Worm (Caenorhabditis elegans) whole organism, young adult: ENCODE results near the gene C25H3.1.

Experiments used
- B0035.1 ChIP-seq: sonication (generic microtip); optimal IDR thresholded peaks from 2 replicates; lab custom pipeline; 2016; ENCODE audit warnings: missing genetic modification characterization, mild to moderate bottlenecking, missing compliant biosample characterization, missing genotype, missing genetic modification reagents
- B0336.3 ChIP-seq: fragments of 200-800 bp; sonication (Bioruptor generic); IDR thresholded peaks from 2 replicates; pipeline ENCODE4 v1.3.6; 2022; ENCODE audit warnings: missing genetic modification characterization, missing compliant biosample characterization
- C06A6.2 ChIP-seq: fragments of 200-800 bp; sonication (Bioruptor generic); conservative IDR thresholded peaks from 2 replicates; pipeline ENCODE4 v1.3.6; 2022; ENCODE audit warnings: missing genetic modification characterization, missing compliant biosample characterization
- F23B12.7 ChIP-seq: sonication (generic microtip); optimal IDR thresholded peaks from 2 replicates; lab custom pipeline; 2017; ENCODE audit warnings: missing genetic modification characterization, mild to moderate bottlenecking, missing compliant biosample characterization, antibody characterized with exemption, moderate library complexity; ENCODE audit not compliant: insufficient read depth
- F33H1.4 ChIP-seq: fragments of 200-800 bp; sonication (Bioruptor generic); IDR thresholded peaks from 2 replicates; pipeline ENCODE4 v1.3.6; 2022; ENCODE audit warnings: missing genetic modification reagents, missing genetic modification characterization, missing compliant biosample characterization
- F55B11.4 ChIP-seq: sonication (generic microtip); optimal IDR thresholded peaks from 2 replicates; lab custom pipeline; 2016; ENCODE audit warnings: missing compliant biosample characterization, missing genetic modification characterization, borderline replicate concordance; ENCODE audit not compliant: insufficient read depth
- F57C9.4 ChIP-seq: sonication (generic microtip); optimal IDR thresholded peaks from 2 replicates; lab custom pipeline; 2017; ENCODE audit warnings: mild to moderate bottlenecking, missing genetic modification characterization, missing compliant biosample characterization
- K11D2.4 ChIP-seq: fragments of 200-800 bp; sonication (Bioruptor generic); IDR thresholded peaks from 2 replicates; pipeline ENCODE4 v1.3.6; 2022; ENCODE audit warnings: missing genetic modification reagents, missing genetic modification characterization, missing compliant biosample characterization
- Y53F4B.3 ChIP-seq: fragments of 200-800 bp; sonication (Bioruptor generic); IDR thresholded peaks from 2 replicates; pipeline ENCODE4 v1.3.6; 2022; ENCODE audit warnings: missing genetic modification reagents, missing genetic modification characterization, missing compliant biosample characterization
- Y56A3A.18 ChIP-seq: fragments of 200-800 bp; sonication (Bioruptor generic); IDR thresholded peaks from 2 replicates; pipeline ENCODE4 v1.3.6; 2022; ENCODE audit warnings: missing genetic modification reagents, missing genetic modification characterization, missing compliant biosample characterization
- Y79H2A.3 ChIP-seq: fragments of 200-800 bp; sonication (Bioruptor generic); conservative IDR thresholded peaks from 2 replicates; pipeline ENCODE4 v1.3.6; 2022; ENCODE audit warnings: missing genetic modification reagents, missing genetic modification characterization, missing compliant biosample characterization
- ZK185.1 ChIP-seq: sonication (generic microtip); optimal IDR thresholded peaks from 2 replicates; lab custom pipeline; 2016; ENCODE audit warnings: mild to moderate bottlenecking, missing genetic modification characterization, missing compliant biosample characterization; ENCODE audit not compliant: poor library complexity, severe bottlenecking
- akir-1 ChIP-seq: fragments of 200-800 bp; sonication (Bioruptor generic); optimal IDR thresholded peaks from 2 replicates; lab custom pipeline; 2018; ENCODE audit warnings: mild to moderate bottlenecking, missing genetic modification characterization, moderate library complexity, missing compliant biosample characterization
- athp-1 ChIP-seq: sonication (generic microtip); optimal IDR thresholded peaks from 2 replicates; lab custom pipeline; 2017; ENCODE audit warnings: mild to moderate bottlenecking, missing genetic modification characterization, missing compliant biosample characterization
- attf-3 ChIP-seq: fragments of 200-800 bp; sonication (Bioruptor generic); conservative IDR thresholded peaks from 2 replicates; pipeline ENCODE4 v1.3.6; 2022; ENCODE audit warnings: missing genetic modification reagents, missing genetic modification characterization, missing compliant biosample characterization
- bed-1 ChIP-seq: fragments of 200-800 bp; sonication (Bioruptor generic); IDR thresholded peaks from 2 replicates; pipeline ENCODE4 v1.3.6; 2022; ENCODE audit warnings: missing genetic modification reagents, missing genetic modification characterization, missing compliant biosample characterization
- bed-2 ChIP-seq: fragments of 200-800 bp; sonication (Bioruptor generic); IDR thresholded peaks from 2 replicates; pipeline ENCODE4 v1.3.6; 2022; ENCODE audit warnings: missing genetic modification reagents, missing genetic modification characterization, missing compliant biosample characterization
- ccch-3 ChIP-seq: fragments of 200-800 bp; sonication (Bioruptor generic); optimal IDR thresholded peaks from 2 replicates; lab custom pipeline; 2018; ENCODE audit warnings: mild to moderate bottlenecking, missing genetic modification characterization, missing compliant biosample characterization
- cebp-1 ChIP-seq, 2 experiments: fragments of 200-800 bp in 1 of 2; sonication (Bioruptor generic) in 1 of 2; sonication (generic microtip) in 1 of 2; IDR thresholded peaks in 1 of 2; optimal IDR thresholded peaks in 1 of 2; 2 replicates each; pipeline versions ENCODE4 v1.3.6 to Lab custom; 2017 to 2022; ENCODE audit warnings: missing compliant biosample characterization in 2 of 2, missing genetic modification characterization in 2 of 2, mild to moderate bottlenecking in 1 of 2, missing genetic modification reagents in 1 of 2, moderate library complexity in 1 of 2
- cebp-2 ChIP-seq: fragments of 200-800 bp; sonication (Bioruptor generic); IDR thresholded peaks from 2 replicates; pipeline ENCODE4 v1.3.6; 2022; ENCODE audit warnings: missing genetic modification characterization, missing compliant biosample characterization
- ceh-100 ChIP-seq: fragments of 200-800 bp; sonication (Bioruptor generic); IDR thresholded peaks from 2 replicates; pipeline ENCODE4 v1.3.6; 2022; ENCODE audit warnings: missing genetic modification reagents, missing genetic modification characterization, missing compliant biosample characterization
- chd-7 ChIP-seq: sonication (generic microtip); optimal IDR thresholded peaks from 2 replicates; lab custom pipeline; 2016; ENCODE audit warnings: mild to moderate bottlenecking, missing genetic modification characterization, moderate library complexity, missing compliant biosample characterization
- dpff-1 ChIP-seq: sonication (generic microtip); optimal IDR thresholded peaks from 2 replicates; lab custom pipeline; 2017; ENCODE audit warnings: mild to moderate bottlenecking, missing genetic modification characterization, missing compliant biosample characterization
- dpl-1 ChIP-seq: fragments of 150-350 bp; optimal IDR thresholded peaks from 2 replicates; lab custom pipeline; 2014; ENCODE audit warnings: missing biosample characterization, missing genetic modification reagents, missing genetic modification characterization
- egl-44 ChIP-seq: fragments of 200-800 bp; sonication (Bioruptor generic); IDR thresholded peaks from 2 replicates; pipeline ENCODE4 v1.3.6; 2022; ENCODE audit warnings: missing genetic modification reagents, missing genetic modification characterization, missing compliant biosample characterization
- ekl-4 ChIP-seq: fragments of 200-800 bp; sonication (Bioruptor generic); IDR thresholded peaks from 2 replicates; pipeline ENCODE4 v1.3.6; 2022; ENCODE audit warnings: missing genetic modification reagents, missing genetic modification characterization, missing compliant biosample characterization
- ets-4 ChIP-seq: fragments of 200-800 bp; sonication (Bioruptor generic); optimal IDR thresholded peaks from 2 replicates; lab custom pipeline; 2018; ENCODE audit warnings: mild to moderate bottlenecking, missing genetic modification characterization, missing compliant biosample characterization
- gei-17 ChIP-seq: fragments of 200-800 bp; sonication (Bioruptor generic); optimal IDR thresholded peaks from 2 replicates; lab custom pipeline; 2018; ENCODE audit warnings: mild to moderate bottlenecking, missing genetic modification characterization, missing compliant biosample characterization
- hmg-1.2 ChIP-seq: fragments of 200-800 bp; sonication (Bioruptor generic); IDR thresholded peaks from 2 replicates; pipeline ENCODE4 v1.3.6; 2022; ENCODE audit warnings: missing genetic modification reagents, missing genetic modification characterization, missing compliant biosample characterization
- hrde-1 ChIP-seq: sonication (generic microtip); optimal IDR thresholded peaks from 2 replicates; lab custom pipeline; 2016; ENCODE audit warnings: missing genetic modification characterization, mild to moderate bottlenecking, missing compliant biosample characterization, moderate library complexity, missing genotype, missing genetic modification reagents, borderline replicate concordance
- hsf-1 ChIP-seq: fragments of 200-800 bp; sonication (Bioruptor generic); IDR thresholded peaks from 2 replicates; pipeline ENCODE4 v1.3.6; 2022; ENCODE audit warnings: missing genetic modification reagents, missing genetic modification characterization, missing compliant biosample characterization
- lag-1 ChIP-seq: fragments of 200-800 bp; sonication (Bioruptor generic); IDR thresholded peaks from 2 replicates; pipeline ENCODE4 v1.3.6; 2022; ENCODE audit warnings: missing genetic modification reagents, missing genetic modification characterization, missing compliant biosample characterization
- lin-26 ChIP-seq: fragments of 200-800 bp; sonication (Bioruptor generic); IDR thresholded peaks from 2 replicates; pipeline ENCODE4 v1.3.6; 2022; ENCODE audit warnings: missing genetic modification reagents, missing genetic modification characterization, missing compliant biosample characterization
- lsy-27 ChIP-seq: sonication (generic microtip); optimal IDR thresholded peaks from 2 replicates; lab custom pipeline; 2017; ENCODE audit warnings: missing genetic modification characterization, mild to moderate bottlenecking, missing compliant biosample characterization, antibody characterized with exemption, missing genotype, borderline replicate concordance; ENCODE audit not compliant: insufficient read depth
- madf-6 ChIP-seq: fragments of 200-800 bp; sonication (Bioruptor generic); IDR thresholded peaks from 2 replicates; pipeline ENCODE4 v1.3.6; 2022; ENCODE audit warnings: missing genetic modification reagents, missing genetic modification characterization, missing compliant biosample characterization
- mcd-1 ChIP-seq: fragments of 200-800 bp; sonication (Bioruptor generic); IDR thresholded peaks from 2 replicates; pipeline ENCODE4 v1.3.6; 2022; ENCODE audit warnings: missing genetic modification reagents, missing genetic modification characterization, missing compliant biosample characterization
- mes-4 ChIP-seq: sonication (generic microtip); optimal IDR thresholded peaks from 2 replicates; lab custom pipeline; 2016; ENCODE audit warnings: missing genotype, missing genetic modification characterization, missing compliant biosample characterization
- mxl-1 ChIP-seq: sonication (generic microtip); optimal IDR thresholded peaks from 2 replicates; lab custom pipeline; 2016; ENCODE audit warnings: missing genetic modification characterization, missing compliant biosample characterization
- nfya-2 ChIP-seq: fragments of 200-800 bp; sonication (Bioruptor generic); IDR thresholded peaks from 2 replicates; pipeline ENCODE4 v1.3.6; 2022; ENCODE audit warnings: missing genetic modification reagents, missing genetic modification characterization, missing compliant biosample characterization
- nhr-27 ChIP-seq: fragments of 200-800 bp; sonication (Bioruptor generic); optimal IDR thresholded peaks from 2 replicates; lab custom pipeline; 2018; ENCODE audit warnings: mild to moderate bottlenecking, missing genetic modification characterization, moderate library complexity, missing compliant biosample characterization
- pbrm-1 ChIP-seq: fragments of 200-800 bp; sonication (Bioruptor generic); IDR thresholded peaks from 2 replicates; pipeline ENCODE4 v1.3.6; 2022; ENCODE audit warnings: missing genetic modification reagents, missing genetic modification characterization, missing compliant biosample characterization
- snpc-1.1 ChIP-seq: sonication (generic microtip); optimal IDR thresholded peaks from 2 replicates; lab custom pipeline; 2017; ENCODE audit warnings: missing genetic modification characterization, mild to moderate bottlenecking, missing compliant biosample characterization, antibody characterized with exemption, moderate library complexity, missing genotype, missing genetic modification reagents; ENCODE audit not compliant: insufficient read depth
- tbp1 ChIP-seq: fragments of 200-800 bp; sonication (Bioruptor generic); optimal IDR thresholded peaks from 2 replicates; lab custom pipeline; 2018; ENCODE audit warnings: mild to moderate bottlenecking, missing genetic modification characterization, missing compliant biosample characterization
- tbx-9 ChIP-seq: sonication (generic microtip); optimal IDR thresholded peaks from 2 replicates; lab custom pipeline; 2016; ENCODE audit warnings: borderline replicate concordance, missing genetic modification characterization, inconsistent platforms, missing compliant biosample characterization
- ztf-18 ChIP-seq: sonication (generic microtip); optimal IDR thresholded peaks from 2 replicates; lab custom pipeline; 2016; ENCODE audit warnings: missing genotype, mild to moderate bottlenecking, missing genetic modification characterization, missing compliant biosample characterization
- ztf-26 ChIP-seq: sonication (generic microtip); optimal IDR thresholded peaks from 2 replicates; lab custom pipeline; 2017; ENCODE audit warnings: missing genetic modification characterization, missing compliant biosample characterization
- ztf-28 ChIP-seq: fragments of 200-800 bp; sonication (Bioruptor generic); IDR thresholded peaks from 2 replicates; pipeline ENCODE4 v1.3.6; 2022; ENCODE audit warnings: missing genetic modification reagents, missing genetic modification characterization, missing compliant biosample characterization

Gene C25H3.1

DNA sequence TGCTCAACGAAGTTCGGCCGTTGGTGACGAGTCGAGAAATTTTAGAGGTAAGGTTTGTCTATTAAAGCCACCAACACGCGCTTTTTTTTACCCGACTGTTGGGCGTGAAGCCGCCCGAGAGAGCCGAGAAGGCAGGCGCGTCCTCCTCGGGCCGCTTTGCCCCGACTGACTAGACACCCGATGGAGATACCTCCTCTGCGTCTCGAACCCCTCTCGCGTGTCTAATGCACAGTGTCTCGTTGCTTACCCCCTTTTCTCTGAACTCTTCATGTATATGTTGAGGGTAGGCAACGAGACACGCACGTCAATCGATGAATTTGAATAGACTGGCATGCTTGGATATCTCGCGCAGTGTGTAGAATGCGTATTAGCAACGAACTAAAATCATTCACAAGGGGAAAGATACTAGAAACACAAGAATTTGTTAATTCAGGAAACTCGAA, 37.1 kb upstream of the C25H3.1 start (continued):
- TF ChIP-seq ZK185.1 (tag; lab: Kevin White, UChicago): peak; percentile 74
- peak; percentile 36 for TF ChIP-seq mes-4
- TF ChIP-seq egl-44 (GFP tag; lab: Robert Waterston, UW): peak; percentile 90; the same call in 1 of the 2 replicates
- peak; percentile 91 for TF ChIP-seq gei-17
- TF ChIP-seq madf-6 (GFP tag; lab: Robert Waterston, UW): peak; percentile 91
- peak; percentile 96 for TF ChIP-seq ztf-26 (tag; lab: Kevin White, UChicago)
- no peak for TF ChIP-seq dpl-1 (GFP tag; lab: Kevin White, UChicago)
- TF ChIP-seq ceh-100: peak; percentile 90
- TF ChIP-seq athp-1 (tag; lab: Kevin White, UChicago): peak; percentile 99
- TF ChIP-seq ztf-28: peak; percentile 93
- TF ChIP-seq Y53F4B.3 (GFP tag; lab: Robert Waterston, UW): peak; percentile 31; the same call in 1 of the 2 replicates
- no peak for TF ChIP-seq ccch-3 (GFP tag; lab: Kevin White, UChicago)
- TF ChIP-seq pbrm-1 (GFP tag; lab: Robert Waterston, UW): peak; percentile 96
- TF ChIP-seq tbp1 (GFP tag; lab: Kevin White, UChicago): peak; percentile 71
- TF ChIP-seq tbx-9: peak; percentile 99
- TF ChIP-seq B0336.3: peak; percentile 98
- TF ChIP-seq ets-4: peak; percentile 69
- TF ChIP-seq bed-1 (GFP tag; lab: Robert Waterston, UW): peak; percentile 91
- TF ChIP-seq attf-3: peak; percentile 74
- peak; percentile 85 for TF ChIP-seq lin-26
- TF ChIP-seq chd-7: peak; percentile 99
- TF ChIP-seq C06A6.2 (GFP tag; lab: Robert Waterston, UW): peak; percentile 92
- TF ChIP-seq K11D2.4 (GFP tag; lab: Robert Waterston, UW): peak; percentile 94
- TF ChIP-seq F57C9.4: peak; percentile 98
- TF ChIP-seq bed-2 (GFP tag; lab: Robert Waterston, UW): peak; percentile 72; the same call in 1 of the 2 replicates
- peak; percentile 93 for TF ChIP-seq hmg-1.2
- TF ChIP-seq mxl-1 (tag; lab: Kevin White, UChicago): peak; percentile 67
- TF ChIP-seq Y79H2A.3 (GFP tag; lab: Robert Waterston, UW): peak; percentile 96
- TF ChIP-seq nfya-2 (GFP tag; lab: Robert Waterston, UW): peak; percentile 99
- no peak; the same call in 1 of the 2 replicates for TF ChIP-seq F33H1.4
- TF ChIP-seq ekl-4 (GFP tag; lab: Robert Waterston, UW): peak; percentile 98
- TF ChIP-seq lsy-27 (tag; lab: Kevin White, UChicago): peak; percentile 90
- peak; percentile 93 for TF ChIP-seq Y56A3A.18
- no peak for TF ChIP-seq snpc-1.1 (tag; lab: Kevin White, UChicago)
- no peak for TF ChIP-seq F23B12.7 (tag; lab: Kevin White, UChicago)
- peak; percentile 91 for TF ChIP-seq B0035.1
- no peak for TF ChIP-seq F55B11.4 (tag; lab: Kevin White, UChicago)
- peak; percentile 98 for TF ChIP-seq nhr-27 (tag; lab: Kevin White, UChicago)
- TF ChIP-seq lag-1 (GFP tag; lab: Robert Waterston, UW): 0 out of 2 replicates have a peak, but pooled peaks have one; percentile 70
- TF ChIP-seq hrde-1 (tag; lab: Kevin White, UChicago): peak; percentile 94
- TF ChIP-seq cebp-2 (GFP tag; lab: Robert Waterston, UW): peak; percentile 100
- peak; percentile 88 for TF ChIP-seq cebp-1 (GFP tag; IDR thresholded peaks at IDR 0.05; lab: Robert Waterston, UW)
- peak; percentile 90 for TF ChIP-seq cebp-1 (tag; optimal IDR thresholded peaks at IDR 0.05; lab: Kevin White, UChicago)
- peak; percentile 78 for TF ChIP-seq akir-1 (GFP tag; lab: Kevin White, UChicago)
- peak; percentile 89 for TF ChIP-seq hsf-1 (GFP tag; lab: Robert Waterston, UW)
- peak; percentile 99 for TF ChIP-seq dpff-1 (tag; lab: Kevin White, UChicago)
- peak; percentile 28 for TF ChIP-seq ztf-18
- peak; percentile 91 for TF ChIP-seq mcd-1 (GFP tag; lab: Robert Waterston, UW)
